Worm (Caenorhabditis elegans) whole organism, L1 larva: ENCODE measurements around the gene bud-31.

ENCODE experiments used
- aha-1 ChIP-seq: fragments of 150-350 bp; optimal IDR thresholded peaks from 2 replicates; lab custom pipeline; 2014; ENCODE audit warnings: missing biosample characterization, missing genetic modification characterization
- elt-2 ChIP-seq: sonication (generic microtip); optimal IDR thresholded peaks from 2 replicates; lab custom pipeline; 2016; ENCODE audit warnings: missing genetic modification characterization, mild to moderate bottlenecking, inconsistent platforms, missing compliant biosample characterization, missing genetic modification reagents
- mep-1 ChIP-seq: fragments of 150-350 bp; optimal IDR thresholded peaks from 2 replicates; lab custom pipeline; 2014; ENCODE audit warnings: missing biosample characterization, missing genetic modification characterization
- nhr-12 ChIP-seq: sonication (generic microtip); optimal IDR thresholded peaks from 2 replicates; lab custom pipeline; 2017; ENCODE audit warnings: missing biosample characterization, missing genetic modification characterization
- nhr-28 ChIP-seq: fragments of 150-350 bp; optimal IDR thresholded peaks from 2 replicates; lab custom pipeline; 2014; ENCODE audit warnings: missing biosample characterization, missing genetic modification characterization
- sptf-1 ChIP-seq: fragments of 150-350 bp; optimal IDR thresholded peaks from 2 replicates; lab custom pipeline; 2014; ENCODE audit warnings: missing biosample characterization, missing genetic modification characterization
- tbx-2 ChIP-seq: sonication (generic microtip); optimal IDR thresholded peaks from 2 replicates; lab custom pipeline; 2016; ENCODE audit warnings: missing genetic modification characterization, missing compliant biosample characterization
- unc-62 ChIP-seq: fragments of 150-350 bp; optimal IDR thresholded peaks from 2 replicates; lab custom pipeline; 2014; ENCODE audit warnings: missing biosample characterization, missing genetic modification reagents, missing genetic modification characterization
- unc-98 ChIP-seq: fragments of 200-800 bp; sonication (Bioruptor generic); IDR thresholded peaks from 2 replicates; pipeline ENCODE4 v1.3.6; 2022; ENCODE audit warnings: missing genetic modification characterization, missing compliant biosample characterization

DNA sequence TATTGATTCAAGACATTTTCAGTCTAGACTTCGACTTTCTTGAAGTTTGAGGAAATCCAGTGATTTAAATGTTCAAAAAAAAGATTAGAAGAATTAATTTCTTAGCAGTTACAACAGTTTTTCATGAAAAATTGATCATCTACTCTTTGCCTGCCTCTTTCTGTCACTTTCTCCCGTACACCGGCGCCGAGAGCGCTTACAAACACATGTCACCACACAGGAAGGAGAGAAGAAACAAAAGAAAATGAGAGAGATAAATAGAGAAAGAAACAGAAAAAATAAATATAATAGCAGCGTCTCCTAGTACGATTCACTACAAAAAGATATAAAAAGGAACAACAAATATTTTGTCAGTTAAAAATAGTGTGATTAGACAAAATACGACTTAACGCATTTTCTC lies 29.6 kb downstream of the bud-31 start:
- no peak for TF ChIP-seq aha-1
- TF ChIP-seq unc-62 (GFP tag; lab: Kevin White, UChicago), result no peak
- TF ChIP-seq elt-2 (tag; lab: Kevin White, UChicago), result no peak
- no peak for TF ChIP-seq nhr-28
- TF ChIP-seq unc-98 (GFP tag; lab: Robert Waterston, UW), result no peak
- no peak for TF ChIP-seq tbx-2 (tag; lab: Kevin White, UChicago)
- TF ChIP-seq sptf-1, result no peak
- no peak for TF ChIP-seq mep-1
- TF ChIP-seq nhr-12 (tag; lab: Kevin White, UChicago), result no peak
